Fruit fly (Drosophila melanogaster): ENCODE results near the gene CG7542.

dm6 chr3L:17506005-17506760 lies 43.4 kb upstream of the CG7542 start:
- TF ChIP-seq ara (GFP tag; IDR thresholded peaks at IDR 0.05) (no peak), Vsx1 (GFP tag; optimal IDR thresholded peaks at IDR 0.05) (no peak), da (GFP tag; optimal IDR thresholded peaks at IDR 0.05) (no peak), CG8478 (optimal IDR thresholded peaks at IDR 0.05) (no peak), CG10543 (GFP tag; optimal IDR thresholded peaks at IDR 0.05) (no peak), insv (GFP tag; optimal IDR thresholded peaks at IDR 0.05) (peak in 1 of 2 experiments; percentile 15)

Measured in whole organism, embryonic.